Fruit fly (Drosophila melanogaster) whole organism, pupa: ENCODE results near the gene CG45071.

Source experiments
- CG12605 ChIP-seq: fragments of 200-800 bp; sonication (Bioruptor generic); IDR thresholded peaks from 2 replicates; pipeline ENCODE4 v1.3.6; 2022; ENCODE audit warnings: missing biosample characterization, missing genetic modification characterization
- CG13204 ChIP-seq: fragments of 200-800 bp; sonication (Bioruptor generic); optimal IDR thresholded peaks from 2 replicates; lab custom pipeline; 2018; ENCODE audit warnings: missing biosample characterization, mild to moderate bottlenecking, missing genetic modification characterization, moderate library complexity
- CG17806 ChIP-seq: fragments of 200-800 bp; sonication (Bioruptor generic); optimal IDR thresholded peaks from 2 replicates; lab custom pipeline; 2018; ENCODE audit warnings: missing biosample characterization, mild to moderate bottlenecking, missing genetic modification characterization, moderate library complexity
- CG4496 ChIP-seq: fragments of 200-800 bp; sonication (Bioruptor generic); IDR thresholded peaks from 3 replicates; pipeline ENCODE4 v1.3.6; 2022; ENCODE audit warnings: missing biosample characterization, missing genetic modification characterization
- CG8159 ChIP-seq: fragments of 200-800 bp; sonication (Bioruptor generic); optimal IDR thresholded peaks from 3 replicates; lab custom pipeline; 2018; ENCODE audit warnings: missing biosample characterization, mild to moderate bottlenecking, missing genetic modification characterization, moderate library complexity
- Ets98B ChIP-seq: fragments of 200-800 bp; sonication (Bioruptor generic); IDR thresholded peaks from 2 replicates; pipeline ENCODE4 v1.3.6; 2022; ENCODE audit warnings: missing biosample characterization, missing genetic modification characterization
- Snoo ChIP-seq: fragments of 200-800 bp; sonication (Bioruptor generic); optimal IDR thresholded peaks from 3 replicates; lab custom pipeline; 2017; ENCODE audit warnings: missing biosample characterization, mild to moderate bottlenecking, missing genetic modification characterization, inconsistent platforms
- rn ChIP-seq: fragments of 200-800 bp; sonication (Bioruptor generic); IDR thresholded peaks from 2 replicates; pipeline ENCODE4 v1.3.6; 2022; ENCODE audit warnings: missing biosample characterization, missing genetic modification characterization

dm6 chr3L:15107776-15108379 is 2.2 kb downstream of the CG45071 start:
- TF ChIP-seq rn (GFP tag; lab: Robert Waterston, UW) (peak; percentile 73), CG12605 (peak; percentile 43), CG13204 (GFP tag; lab: Kevin White, UChicago) (peak; percentile 99), Ets98B (GFP tag; lab: Robert Waterston, UW) (peak; percentile 76), CG17806 (tag; lab: Kevin White, UChicago) (peak; percentile 93), Snoo (tag; lab: Kevin White, UChicago) (peak; percentile 94), CG8159 (peak; percentile 97), CG4496 (peak; percentile 84)
